Worm (Caenorhabditis elegans) whole organism, young adult: ENCODE results near the gene tut-1.

ENCODE experiments used
- C17E4.6 ChIP-seq: fragments of 200-800 bp; sonication (Bioruptor generic); IDR thresholded peaks from 2 replicates; pipeline ENCODE4 v1.3.6; 2022; ENCODE audit warnings: missing genetic modification reagents, missing genetic modification characterization, missing compliant biosample characterization
- F33H1.4 ChIP-seq: fragments of 200-800 bp; sonication (Bioruptor generic); IDR thresholded peaks from 2 replicates; pipeline ENCODE4 v1.3.6; 2022; ENCODE audit warnings: missing genetic modification reagents, missing genetic modification characterization, missing compliant biosample characterization
- F37B4.10 ChIP-seq: fragments of 200-800 bp; sonication (Bioruptor generic); IDR thresholded peaks from 2 replicates; pipeline ENCODE4 v1.3.6; 2022; ENCODE audit warnings: missing genetic modification characterization, missing compliant biosample characterization
- F39B2.1 ChIP-seq: fragments of 200-800 bp; sonication (Bioruptor generic); IDR thresholded peaks from 2 replicates; pipeline ENCODE4 v1.3.6; 2022; ENCODE audit warnings: missing genetic modification reagents, missing genetic modification characterization, missing compliant biosample characterization
- F52B5.7 ChIP-seq: sonication (generic microtip); optimal IDR thresholded peaks from 2 replicates; lab custom pipeline; 2016; ENCODE audit warnings: mild to moderate bottlenecking, missing genetic modification characterization, missing compliant biosample characterization
- F57A8.1 ChIP-seq: fragments of 200-800 bp; sonication (Bioruptor generic); optimal IDR thresholded peaks from 2 replicates; lab custom pipeline; 2018; ENCODE audit warnings: mild to moderate bottlenecking, missing genetic modification characterization, moderate library complexity, missing compliant biosample characterization
- K12H6.12 ChIP-seq: fragments of 200-800 bp; sonication (Bioruptor generic); optimal IDR thresholded peaks from 2 replicates; lab custom pipeline; 2018; ENCODE audit warnings: mild to moderate bottlenecking, missing genetic modification characterization, missing compliant biosample characterization
- T26A5.8 ChIP-seq: sonication (generic microtip); optimal IDR thresholded peaks from 2 replicates; lab custom pipeline; 2016; ENCODE audit warnings: missing genetic modification characterization, missing compliant biosample characterization
- Y53F4B.3 ChIP-seq: fragments of 200-800 bp; sonication (Bioruptor generic); IDR thresholded peaks from 2 replicates; pipeline ENCODE4 v1.3.6; 2022; ENCODE audit warnings: missing genetic modification reagents, missing genetic modification characterization, missing compliant biosample characterization
- Y53G8AR.9 ChIP-seq: fragments of 200-800 bp; sonication (Bioruptor generic); conservative IDR thresholded peaks from 2 replicates; pipeline ENCODE4 v1.3.6; 2022; ENCODE audit warnings: missing genetic modification reagents, missing genetic modification characterization, missing compliant biosample characterization
- attf-3 ChIP-seq: fragments of 200-800 bp; sonication (Bioruptor generic); conservative IDR thresholded peaks from 2 replicates; pipeline ENCODE4 v1.3.6; 2022; ENCODE audit warnings: missing genetic modification reagents, missing genetic modification characterization, missing compliant biosample characterization
- attf-5 ChIP-seq: fragments of 200-800 bp; sonication (Bioruptor generic); optimal IDR thresholded peaks from 2 replicates; lab custom pipeline; 2018; ENCODE audit warnings: mild to moderate bottlenecking, missing genetic modification characterization, missing compliant biosample characterization
- attf-6 ChIP-seq: fragments of 200-800 bp; sonication (Bioruptor generic); IDR thresholded peaks from 2 replicates; pipeline ENCODE4 v1.3.6; 2022; ENCODE audit warnings: missing genetic modification reagents, missing genetic modification characterization, missing compliant biosample characterization
- ccch-3 ChIP-seq: fragments of 200-800 bp; sonication (Bioruptor generic); optimal IDR thresholded peaks from 2 replicates; lab custom pipeline; 2018; ENCODE audit warnings: mild to moderate bottlenecking, missing genetic modification characterization, missing compliant biosample characterization
- ceh-58 ChIP-seq: fragments of 200-800 bp; sonication (Bioruptor generic); IDR thresholded peaks from 2 replicates; pipeline ENCODE4 v1.3.6; 2022; ENCODE audit warnings: missing genetic modification characterization, missing compliant biosample characterization
- ceh-79 ChIP-seq: sonication (generic microtip); optimal IDR thresholded peaks from 2 replicates; lab custom pipeline; 2017; ENCODE audit warnings: mild to moderate bottlenecking, missing genetic modification characterization, missing compliant biosample characterization
- chd-7 ChIP-seq: sonication (generic microtip); optimal IDR thresholded peaks from 2 replicates; lab custom pipeline; 2016; ENCODE audit warnings: mild to moderate bottlenecking, missing genetic modification characterization, moderate library complexity, missing compliant biosample characterization
- dpl-1 ChIP-seq: fragments of 150-350 bp; optimal IDR thresholded peaks from 2 replicates; lab custom pipeline; 2014; ENCODE audit warnings: missing biosample characterization, missing genetic modification reagents, missing genetic modification characterization
- egl-18 ChIP-seq: fragments of 200-800 bp; sonication (Bioruptor generic); IDR thresholded peaks from 2 replicates; pipeline ENCODE4 v1.3.6; 2022; ENCODE audit warnings: missing genetic modification reagents, missing genetic modification characterization, missing compliant biosample characterization
- egl-44 ChIP-seq: fragments of 200-800 bp; sonication (Bioruptor generic); IDR thresholded peaks from 2 replicates; pipeline ENCODE4 v1.3.6; 2022; ENCODE audit warnings: missing genetic modification reagents, missing genetic modification characterization, missing compliant biosample characterization
- ets-4 ChIP-seq: fragments of 200-800 bp; sonication (Bioruptor generic); optimal IDR thresholded peaks from 2 replicates; lab custom pipeline; 2018; ENCODE audit warnings: mild to moderate bottlenecking, missing genetic modification characterization, missing compliant biosample characterization
- gei-17 ChIP-seq: fragments of 200-800 bp; sonication (Bioruptor generic); optimal IDR thresholded peaks from 2 replicates; lab custom pipeline; 2018; ENCODE audit warnings: mild to moderate bottlenecking, missing genetic modification characterization, missing compliant biosample characterization
- hlh-12 ChIP-seq: sonication (generic microtip); optimal IDR thresholded peaks from 2 replicates; lab custom pipeline; 2016; ENCODE audit warnings: missing genetic modification characterization, missing compliant biosample characterization
- hmg-1.2 ChIP-seq: fragments of 200-800 bp; sonication (Bioruptor generic); IDR thresholded peaks from 2 replicates; pipeline ENCODE4 v1.3.6; 2022; ENCODE audit warnings: missing genetic modification reagents, missing genetic modification characterization, missing compliant biosample characterization
- hmg-20 ChIP-seq: fragments of 200-800 bp; sonication (Bioruptor generic); IDR thresholded peaks from 2 replicates; pipeline ENCODE4 v1.3.6; 2022; ENCODE audit warnings: missing genetic modification reagents, missing genetic modification characterization, missing compliant biosample characterization
- let-526 ChIP-seq: fragments of 200-800 bp; sonication (Bioruptor generic); IDR thresholded peaks from 2 replicates; pipeline ENCODE4 v1.3.6; 2022; ENCODE audit warnings: missing genetic modification reagents, missing genetic modification characterization, missing compliant biosample characterization
- lin-35 ChIP-seq, 3 experiments: fragments of 150-350 bp in 2 of 3; sonication (generic microtip) in 1 of 3; optimal IDR thresholded peaks; 2 replicates each; lab custom pipeline; 2014 to 2018; ENCODE audit warnings: missing biosample characterization in 3 of 3, missing genetic modification characterization in 3 of 3, missing genetic modification reagents in 3 of 3
- lin-40 ChIP-seq: sonication (generic microtip); optimal IDR thresholded peaks from 2 replicates; lab custom pipeline; 2016; ENCODE audit warnings: missing genetic modification characterization, mild to moderate bottlenecking, missing compliant biosample characterization, missing genotype, missing genetic modification reagents
- madf-3 ChIP-seq: fragments of 200-800 bp; sonication (Bioruptor generic); IDR thresholded peaks from 2 replicates; pipeline ENCODE4 v1.3.6; 2022; ENCODE audit warnings: missing genetic modification reagents, missing genetic modification characterization, missing compliant biosample characterization
- madf-6 ChIP-seq: fragments of 200-800 bp; sonication (Bioruptor generic); IDR thresholded peaks from 2 replicates; pipeline ENCODE4 v1.3.6; 2022; ENCODE audit warnings: missing genetic modification reagents, missing genetic modification characterization, missing compliant biosample characterization
- mcd-1 ChIP-seq: fragments of 200-800 bp; sonication (Bioruptor generic); IDR thresholded peaks from 2 replicates; pipeline ENCODE4 v1.3.6; 2022; ENCODE audit warnings: missing genetic modification reagents, missing genetic modification characterization, missing compliant biosample characterization
- mel-28 ChIP-seq: sonication (generic microtip); optimal IDR thresholded peaks from 2 replicates; lab custom pipeline; 2016; ENCODE audit warnings: borderline replicate concordance, mild to moderate bottlenecking, missing genetic modification characterization, missing compliant biosample characterization
- mes-4 ChIP-seq: sonication (generic microtip); optimal IDR thresholded peaks from 2 replicates; lab custom pipeline; 2016; ENCODE audit warnings: missing genotype, missing genetic modification characterization, missing compliant biosample characterization
- nfya-2 ChIP-seq: fragments of 200-800 bp; sonication (Bioruptor generic); IDR thresholded peaks from 2 replicates; pipeline ENCODE4 v1.3.6; 2022; ENCODE audit warnings: missing genetic modification reagents, missing genetic modification characterization, missing compliant biosample characterization
- nhr-80 ChIP-seq: sonication (generic microtip); optimal IDR thresholded peaks from 2 replicates; lab custom pipeline; 2016; ENCODE audit warnings: missing genetic modification characterization, missing compliant biosample characterization
- nhr-90 ChIP-seq: sonication (generic microtip); optimal IDR thresholded peaks from 2 replicates; lab custom pipeline; 2016; ENCODE audit warnings: missing genotype, mild to moderate bottlenecking, missing genetic modification characterization, missing compliant biosample characterization
- pha-4 ChIP-seq: fragments of 150-350 bp; sonication (generic microtip); optimal IDR thresholded peaks from 2 replicates; lab custom pipeline; 2014; ENCODE audit warnings: missing biosample characterization, missing genetic modification reagents, missing genetic modification characterization
- rcor-1 ChIP-seq: fragments of 200-800 bp; sonication (Bioruptor generic); IDR thresholded peaks from 2 replicates; pipeline ENCODE4 v1.3.6; 2022; ENCODE audit warnings: missing genetic modification reagents, missing genetic modification characterization, missing compliant biosample characterization
- snpc-1.1 ChIP-seq: sonication (generic microtip); optimal IDR thresholded peaks from 2 replicates; lab custom pipeline; 2017; ENCODE audit warnings: missing genetic modification characterization, mild to moderate bottlenecking, missing compliant biosample characterization, antibody characterized with exemption, moderate library complexity, missing genotype, missing genetic modification reagents; ENCODE audit not compliant: insufficient read depth
- snpc-1.3 ChIP-seq: sonication (generic microtip); optimal IDR thresholded peaks from 2 replicates; lab custom pipeline; 2017; ENCODE audit warnings: missing genetic modification characterization, mild to moderate bottlenecking, missing compliant biosample characterization, antibody characterized with exemption, moderate library complexity, missing genotype, missing genetic modification reagents; ENCODE audit not compliant: insufficient read depth
- snpc-4 ChIP-seq, 5 experiments: fragments of 150-350 bp in 1 of 5; sonication (generic microtip) in 4 of 5; optimal IDR thresholded peaks; 2 replicates each; lab custom pipeline; 2014 to 2018; ENCODE audit warnings: missing genetic modification characterization in 5 of 5, missing biosample characterization in 3 of 5, antibody characterized with exemption in 2 of 5, mild to moderate bottlenecking in 2 of 5, missing compliant biosample characterization in 2 of 5, missing genotype in 2 of 5, moderate library complexity in 2 of 5, missing genetic modification reagents in 1 of 5
- somi-1 ChIP-seq: fragments of 200-800 bp; sonication (Bioruptor generic); optimal IDR thresholded peaks from 2 replicates; lab custom pipeline; 2018; ENCODE audit warnings: mild to moderate bottlenecking, missing genetic modification characterization, missing compliant biosample characterization
- xnd-1 ChIP-seq: sonication (generic microtip); optimal IDR thresholded peaks from 2 replicates; lab custom pipeline; 2016; ENCODE audit warnings: missing genotype, missing genetic modification reagents, missing genetic modification characterization, missing compliant biosample characterization
- ztf-18 ChIP-seq: sonication (generic microtip); optimal IDR thresholded peaks from 2 replicates; lab custom pipeline; 2016; ENCODE audit warnings: missing genotype, mild to moderate bottlenecking, missing genetic modification characterization, missing compliant biosample characterization
- ztf-28 ChIP-seq: fragments of 200-800 bp; sonication (Bioruptor generic); IDR thresholded peaks from 2 replicates; pipeline ENCODE4 v1.3.6; 2022; ENCODE audit warnings: missing genetic modification reagents, missing genetic modification characterization, missing compliant biosample characterization

tut-1 gene

ce11 chrIV:128525-128924 is 7.0 kb upstream of the tut-1 start (continued):
- TF ChIP-seq rcor-1 (no peak), F33H1.4 (no peak), hmg-20 (GFP tag; lab: Robert Waterston, UW) (no peak), madf-3 (GFP tag; lab: Robert Waterston, UW) (no peak), ztf-18 (tag; lab: Kevin White, UChicago) (no peak), ztf-28 (GFP tag; lab: Robert Waterston, UW) (no peak), F57A8.1 (GFP tag; lab: Kevin White, UChicago) (no peak), ceh-79 (tag; lab: Kevin White, UChicago) (no peak), mes-4 (no peak), attf-5 (GFP tag; lab: Kevin White, UChicago) (peak; percentile 23), chd-7 (tag; lab: Kevin White, UChicago) (no peak), somi-1 (GFP tag; lab: Kevin White, UChicago) (no peak), mcd-1 (GFP tag; lab: Robert Waterston, UW) (peak; percentile 64; the same call in 1 of the 2 replicates), attf-3 (GFP tag; lab: Robert Waterston, UW) (no peak), F39B2.1 (no peak), pha-4 (tag; lab: Kevin White, UChicago) (no peak), dpl-1 (GFP tag; lab: Kevin White, UChicago) (no peak), ccch-3 (GFP tag; lab: Kevin White, UChicago) (no peak), ets-4 (GFP tag; lab: Kevin White, UChicago) (no peak)

ce11 chrIV:125881-126781 is 4.6 kb upstream of the tut-1 start, which contains the start of the genes grld-1 and cox-6C:
grld-1 (minus strand) TSS chrIV:125931.
cox-6C (plus strand) TSS chrIV:126731.
- no peak for TF ChIP-seq egl-18 (GFP tag; lab: Robert Waterston, UW)
- TF ChIP-seq snpc-1.3 (tag; lab: Kevin White, UChicago): peak; percentile 25
- TF ChIP-seq egl-44: no peak
- TF ChIP-seq F57A8.1 (GFP tag; lab: Kevin White, UChicago): no peak
- peak; percentile 87 for TF ChIP-seq attf-5 (GFP tag; lab: Kevin White, UChicago)
- peak in 1 of 3 experiments; percentile 41 for TF ChIP-seq lin-35 (GFP tag; optimal IDR thresholded peaks at IDR 0.05; lab: Kevin White, UChicago)
- TF ChIP-seq F37B4.10 (GFP tag; lab: Robert Waterston, UW): no peak
- TF ChIP-seq snpc-1.1: no peak
- peak; percentile 37; the same call in 1 of the 2 replicates for TF ChIP-seq madf-6 (GFP tag; lab: Robert Waterston, UW)
- no peak for TF ChIP-seq xnd-1 (tag; lab: Kevin White, UChicago)
- no peak for TF ChIP-seq let-526 (GFP tag; lab: Robert Waterston, UW)
- TF ChIP-seq C17E4.6: no peak
- TF ChIP-seq mel-28 (tag; lab: Kevin White, UChicago): no peak
- no peak for TF ChIP-seq F52B5.7 (tag; lab: Kevin White, UChicago)
- no peak for TF ChIP-seq Y53G8AR.9 (GFP tag; lab: Robert Waterston, UW)
- no peak for TF ChIP-seq Y53F4B.3 (GFP tag; lab: Robert Waterston, UW)
- TF ChIP-seq somi-1 (GFP tag; lab: Kevin White, UChicago): no peak
- TF ChIP-seq K12H6.12 (tag; lab: Kevin White, UChicago): peak; percentile 57
- TF ChIP-seq attf-6 (GFP tag; lab: Robert Waterston, UW): no peak
- peak; percentile 41; the same call in 1 of the 2 replicates for TF ChIP-seq hmg-1.2 (GFP tag; lab: Robert Waterston, UW)
- TF ChIP-seq snpc-4 (GFP tag; optimal IDR thresholded peaks at IDR 0.05; lab: Kevin White, UChicago): no peak
- TF ChIP-seq snpc-4 (tag; optimal IDR thresholded peaks at IDR 0.05; lab: Kevin White, UChicago): peak in 2 of 4 experiments; percentile 10 to 52
- TF ChIP-seq T26A5.8 (tag; lab: Kevin White, UChicago): no peak
- TF ChIP-seq ceh-58 (GFP tag; lab: Robert Waterston, UW): no peak
- TF ChIP-seq gei-17 (GFP tag; lab: Kevin White, UChicago): no peak
- peak; percentile 0 for TF ChIP-seq nhr-80 (tag; lab: Kevin White, UChicago)
- no peak for TF ChIP-seq hlh-12 (tag; lab: Kevin White, UChicago)
- no peak for TF ChIP-seq nhr-90 (tag; lab: Kevin White, UChicago)
- TF ChIP-seq lin-40 (tag; lab: Kevin White, UChicago): peak; percentile 65
- TF ChIP-seq nfya-2 (GFP tag; lab: Robert Waterston, UW): no peak
- TF ChIP-seq chd-7 (tag; lab: Kevin White, UChicago): no peak
- no peak for TF ChIP-seq rcor-1
